Fruit fly (Drosophila melanogaster) whole organism, embryonic: ENCODE results near the gene v.

Experiments
- Ada2b ChIP-seq: fragments of 200-800 bp; sonication (Bioruptor generic); IDR thresholded peaks from 2 replicates; pipeline ENCODE4 v1.3.6; 2022; ENCODE audit warnings: missing biosample characterization, missing genetic modification characterization
- Adf1 ChIP-seq: fragments of 200-800 bp; sonication (Bioruptor generic); IDR thresholded peaks from 2 replicates; pipeline ENCODE4 v1.3.6; 2022; ENCODE audit warnings: missing biosample characterization, missing genetic modification characterization
- BtbVII ChIP-seq: fragments of 200-800 bp; sonication (Bioruptor generic); optimal IDR thresholded peaks from 3 replicates; lab custom pipeline; 2017; ENCODE audit warnings: missing biosample characterization, mild to moderate bottlenecking, missing genetic modification characterization
- CG10959 ChIP-seq: fragments of 200-800 bp; sonication (Bioruptor generic); IDR thresholded peaks from 2 replicates; pipeline ENCODE4 v1.3.6; 2022; ENCODE audit warnings: missing biosample characterization, missing genetic modification characterization
- CG11560 ChIP-seq: fragments of 200-800 bp; sonication (Bioruptor generic); IDR thresholded peaks from 3 replicates; pipeline ENCODE4 v1.3.6; 2022; ENCODE audit warnings: missing biosample characterization, missing genetic modification characterization
- CG12236 ChIP-seq: fragments of 200-800 bp; sonication (Bioruptor generic); optimal IDR thresholded peaks from 2 replicates; lab custom pipeline; 2016; ENCODE audit warnings: missing biosample characterization, missing genetic modification characterization
- CG15269 ChIP-seq: fragments of 200-800 bp; sonication (Bioruptor generic); optimal IDR thresholded peaks from 2 replicates; lab custom pipeline; 2018; ENCODE audit warnings: missing biosample characterization, mild to moderate bottlenecking, missing genetic modification characterization, moderate library complexity
- CG1647 ChIP-seq: fragments of 200-800 bp; sonication (Bioruptor generic); optimal IDR thresholded peaks from 3 replicates; lab custom pipeline; 2016; ENCODE audit warnings: missing biosample characterization, missing genetic modification characterization
- CG16815 ChIP-seq: fragments of 200-800 bp; sonication (Bioruptor generic); optimal IDR thresholded peaks from 3 replicates; lab custom pipeline; 2017; ENCODE audit warnings: missing biosample characterization, mild to moderate bottlenecking, missing genetic modification characterization
- CG17328 ChIP-seq: fragments of 200-800 bp; sonication (Bioruptor generic); IDR thresholded peaks from 2 replicates; pipeline ENCODE4 v1.3.6; 2022; ENCODE audit warnings: missing biosample characterization, missing genetic modification characterization
- CG17361 ChIP-seq: fragments of 200-800 bp; sonication (Bioruptor generic); IDR thresholded peaks from 3 replicates; pipeline ENCODE4 v1.3.6; 2022; ENCODE audit warnings: missing biosample characterization, missing genetic modification characterization
- CG2120 ChIP-seq: fragments of 200-800 bp; sonication (Bioruptor generic); optimal IDR thresholded peaks from 3 replicates; lab custom pipeline; 2016; ENCODE audit warnings: missing biosample characterization, missing genetic modification characterization
- CG2199 ChIP-seq: fragments of 200-800 bp; sonication (Bioruptor generic); IDR thresholded peaks from 3 replicates; pipeline ENCODE4 v1.3.6; 2022; ENCODE audit warnings: missing biosample characterization, missing genetic modification characterization
- CG30431 ChIP-seq: fragments of 200-800 bp; sonication (Bioruptor generic); optimal IDR thresholded peaks from 2 replicates; lab custom pipeline; 2017; ENCODE audit warnings: missing biosample characterization, missing genetic modification characterization
- CG42726 ChIP-seq: fragments of 200-800 bp; sonication (Bioruptor generic); IDR thresholded peaks from 2 replicates; pipeline ENCODE4 v1.3.6; 2022; ENCODE audit warnings: missing biosample characterization, missing genetic modification characterization; ENCODE audit not compliant: partially characterized antibody
- CG6683 ChIP-seq: fragments of 200-800 bp; sonication (Bioruptor generic); optimal IDR thresholded peaks from 2 replicates; lab custom pipeline; 2017; ENCODE audit warnings: missing biosample characterization, mild to moderate bottlenecking, missing genetic modification characterization, missing genetic modification reagents
- CG7357 ChIP-seq: fragments of 200-800 bp; sonication (Bioruptor generic); IDR thresholded peaks from 3 replicates; pipeline ENCODE4 v1.3.6; 2022; ENCODE audit warnings: missing biosample characterization, missing genetic modification characterization
- CG7786 ChIP-seq: fragments of 200-800 bp; sonication (Bioruptor generic); optimal IDR thresholded peaks from 2 replicates; lab custom pipeline; 2016; ENCODE audit warnings: missing biosample characterization, missing genetic modification characterization
- D19A ChIP-seq: fragments of 200-800 bp; optimal IDR thresholded peaks from 3 replicates; lab custom pipeline; 2019; ENCODE audit warnings: missing biosample characterization, mild to moderate bottlenecking, missing genetic modification characterization, moderate library complexity
- ERR ChIP-seq: fragments of 200-800 bp; sonication (Bioruptor generic); optimal IDR thresholded peaks from 2 replicates; lab custom pipeline; 2016; ENCODE audit warnings: missing biosample characterization, missing genetic modification characterization
- GATAe ChIP-seq: fragments of 200-800 bp; sonication (Bioruptor generic); conservative IDR thresholded peaks from 2 replicates; pipeline ENCODE4 v1.3.6; 2022; ENCODE audit warnings: missing biosample characterization, missing genetic modification characterization
- Gug ChIP-seq: fragments of 200-800 bp; sonication (Bioruptor generic); IDR thresholded peaks from 4 replicates; pipeline ENCODE4 v1.3.6; 2022; ENCODE audit warnings: missing biosample characterization, missing genetic modification characterization
- HLH54F ChIP-seq: fragments of 200-800 bp; sonication (Bioruptor generic); optimal IDR thresholded peaks from 3 replicates; lab custom pipeline; 2016; ENCODE audit warnings: missing biosample characterization, missing genetic modification characterization
- HLHmδ ChIP-seq: fragments of 200-800 bp; sonication (Bioruptor generic); optimal IDR thresholded peaks from 2 replicates; lab custom pipeline; 2018; ENCODE audit warnings: missing biosample characterization, mild to moderate bottlenecking, missing genetic modification characterization, moderate library complexity
- NC2β ChIP-seq: fragments of 200-800 bp; sonication (Bioruptor generic); optimal IDR thresholded peaks from 2 replicates; lab custom pipeline; 2016; ENCODE audit warnings: missing biosample characterization, missing genetic modification characterization
- Nf-YA ChIP-seq: fragments of 200-800 bp; sonication (Bioruptor generic); IDR thresholded peaks from 2 replicates; pipeline ENCODE4 v1.3.6; 2022; ENCODE audit warnings: missing biosample characterization, missing genetic modification characterization
- Poxn ChIP-seq: fragments of 200-800 bp; sonication (Bioruptor generic); IDR thresholded peaks from 2 replicates; pipeline ENCODE4 v1.3.6; 2022; ENCODE audit warnings: missing biosample characterization, missing genetic modification characterization
- cas ChIP-seq: fragments of 200-800 bp; sonication (Bioruptor generic); IDR thresholded peaks from 2 replicates; pipeline ENCODE4 v1.3.6; 2022; ENCODE audit warnings: missing biosample characterization, missing genetic modification characterization
- chif ChIP-seq, 2 experiments: fragments of 200-800 bp; sonication (Bioruptor generic); optimal IDR thresholded peaks; 3 replicates each; lab custom pipeline; 2016; ENCODE audit warnings: missing biosample characterization in 2 of 2, missing genetic modification characterization in 2 of 2
- cwo ChIP-seq: fragments of 200-800 bp; sonication (Bioruptor generic); optimal IDR thresholded peaks from 3 replicates; lab custom pipeline; 2017; ENCODE audit warnings: missing biosample characterization, missing genetic modification characterization, mild to moderate bottlenecking, moderate library complexity, missing genetic modification reagents
- fu2 ChIP-seq: fragments of 200-800 bp; sonication (Bioruptor generic); optimal IDR thresholded peaks from 2 replicates; lab custom pipeline; 2016; ENCODE audit warnings: missing biosample characterization, missing genetic modification characterization
- gcm ChIP-seq: fragments of 200-800 bp; sonication (Bioruptor generic); optimal IDR thresholded peaks from 2 replicates; lab custom pipeline; 2019; ENCODE audit warnings: missing biosample characterization, mild to moderate bottlenecking, missing genetic modification characterization, moderate library complexity
- gem ChIP-seq: fragments of 200-800 bp; sonication (Bioruptor generic); optimal IDR thresholded peaks from 2 replicates; lab custom pipeline; 2019; ENCODE audit warnings: missing biosample characterization, mild to moderate bottlenecking, missing genetic modification characterization, moderate library complexity
- hb ChIP-seq: fragments of 200-800 bp; sonication (Bioruptor generic); IDR thresholded peaks from 3 replicates; pipeline ENCODE4 v1.3.6; 2022; ENCODE audit warnings: missing biosample characterization, missing genetic modification characterization; ENCODE audit not compliant: partially characterized antibody
- kah ChIP-seq: fragments of 200-800 bp; sonication (Bioruptor generic); optimal IDR thresholded peaks from 2 replicates; lab custom pipeline; 2018; ENCODE audit warnings: missing biosample characterization, mild to moderate bottlenecking, missing genetic modification characterization
- lilli ChIP-seq: fragments of 200-800 bp; sonication (Bioruptor generic); optimal IDR thresholded peaks from 3 replicates; lab custom pipeline; 2016; ENCODE audit warnings: missing biosample characterization, missing genetic modification characterization
- maf-S ChIP-seq: fragments of 200-800 bp; sonication (Bioruptor generic); optimal IDR thresholded peaks from 2 replicates; lab custom pipeline; 2016; ENCODE audit warnings: missing biosample characterization, missing genetic modification characterization
- org-1 ChIP-seq: fragments of 200-800 bp; sonication (Bioruptor generic); optimal IDR thresholded peaks from 2 replicates; lab custom pipeline; 2017; ENCODE audit warnings: missing biosample characterization, missing genetic modification characterization
- p53 ChIP-seq: fragments of 200-800 bp; sonication (Bioruptor generic); optimal IDR thresholded peaks from 2 replicates; lab custom pipeline; 2016; ENCODE audit warnings: missing biosample characterization, missing genetic modification characterization
- pho ChIP-seq: fragments of 200-800 bp; sonication (Bioruptor generic); optimal IDR thresholded peaks from 2 replicates; lab custom pipeline; 2016; ENCODE audit warnings: missing biosample characterization, missing genetic modification characterization
- pnt ChIP-seq: fragments of 200-800 bp; sonication (Bioruptor generic); optimal IDR thresholded peaks from 3 replicates; lab custom pipeline; 2016; ENCODE audit warnings: missing biosample characterization, missing genetic modification characterization
- rib ChIP-seq: fragments of 200-800 bp; sonication (Bioruptor generic); IDR thresholded peaks from 2 replicates; pipeline ENCODE4 v1.3.6; 2022; ENCODE audit warnings: missing biosample characterization, missing genetic modification characterization
- sim ChIP-seq: fragments of 200-800 bp; sonication (Bioruptor generic); IDR thresholded peaks from 2 replicates; pipeline ENCODE4 v1.3.6; 2022; ENCODE audit warnings: missing biosample characterization, missing genetic modification characterization
- slp2 ChIP-seq: fragments of 200-800 bp; sonication (Bioruptor generic); optimal IDR thresholded peaks from 2 replicates; lab custom pipeline; 2016; ENCODE audit warnings: missing biosample characterization, missing genetic modification characterization
- sqz ChIP-seq: fragments of 200-800 bp; sonication (Bioruptor generic); optimal IDR thresholded peaks from 3 replicates; lab custom pipeline; 2018; ENCODE audit warnings: missing biosample characterization, mild to moderate bottlenecking, missing genetic modification characterization
- tgo ChIP-seq: fragments of 200-800 bp; sonication (Bioruptor generic); IDR thresholded peaks from 3 replicates; pipeline ENCODE4 v1.3.6; 2022; ENCODE audit warnings: missing biosample characterization, missing genetic modification characterization
- tio ChIP-seq: fragments of 200-800 bp; sonication (Bioruptor generic); optimal IDR thresholded peaks from 2 replicates; lab custom pipeline; 2017; ENCODE audit warnings: missing biosample characterization, missing genetic modification characterization, inconsistent platforms
- tx ChIP-seq: fragments of 200-800 bp; sonication (Bioruptor generic); optimal IDR thresholded peaks from 2 replicates; lab custom pipeline; 2016; ENCODE audit warnings: missing biosample characterization, missing genetic modification characterization
- unc-4 ChIP-seq: fragments of 200-800 bp; sonication (Bioruptor generic); IDR thresholded peaks from 2 replicates; pipeline ENCODE4 v1.3.6; 2022; ENCODE audit warnings: missing biosample characterization, missing genetic modification characterization; ENCODE audit not compliant: partially characterized antibody
- usp ChIP-seq: fragments of >200 bp; optimal IDR thresholded peaks from 2 replicates; lab custom pipeline; 2017; ENCODE audit warnings: missing biosample characterization, missing genetic modification characterization
- zfh2 ChIP-seq: fragments of 200-800 bp; sonication (Bioruptor generic); optimal IDR thresholded peaks from 2 replicates; lab custom pipeline; 2016; ENCODE audit warnings: missing biosample characterization, missing genetic modification characterization

Gene v

dm6 chrX:10899665-10900064 is 24.1 kb upstream of the v start, which contains the start of gene CG15208:
Gene CG15208 (plus strand): TSS chrX:10899965.
- TF ChIP-seq gcm (GFP tag; lab: Kevin White, UChicago) = no peak
- TF ChIP-seq rib (GFP tag; lab: Robert Waterston, UW) = no peak
- no peak for TF ChIP-seq org-1 (GFP tag; lab: Kevin White, UChicago)
- no peak for TF ChIP-seq pho (GFP tag; lab: Kevin White, UChicago)
- TF ChIP-seq Nf-YA (GFP tag; lab: Robert Waterston, UW) = no peak
- TF ChIP-seq usp (GFP tag; lab: Kevin White, UChicago) = no peak
- no peak for TF ChIP-seq slp2 (GFP tag; lab: Kevin White, UChicago)
- 0 out of 2 replicates have a peak, but pooled peaks have one; percentile 1 for TF ChIP-seq unc-4 (GFP tag; lab: Robert Waterston, UW)
- TF ChIP-seq, all 482 proteins: peak for 1

dm6 chrX:10905047-10905446 is 18.7 kb upstream of the v start:
- TF ChIP-seq pnt (GFP tag; lab: Kevin White, UChicago) (peak; percentile 45), sqz (peak; percentile 52), Poxn (GFP tag; lab: Robert Waterston, UW) (no peak), HLHmδ (GFP tag; lab: Kevin White, UChicago) (no peak), cas (no peak), CG16815 (GFP tag; lab: Kevin White, UChicago) (peak; percentile 53), CG17361 (GFP tag; lab: Robert Waterston, UW) (peak; percentile 86), NC2β (GFP tag; lab: Kevin White, UChicago) (peak; percentile 69), CG1647 (peak; percentile 56), hb (GFP tag; lab: Robert Waterston, UW) (no peak), maf-S (peak; percentile 42), CG12236 (GFP tag; lab: Kevin White, UChicago) (peak; percentile 29), fu2 (peak; percentile 6), CG2199 (GFP tag; lab: Robert Waterston, UW) (0 out of 3 replicates have a peak, but pooled peaks have one; percentile 21), Adf1 (GFP tag; lab: Robert Waterston, UW) (no peak), chif (GFP tag; optimal IDR thresholded peaks at IDR 0.05; lab: Kevin White, UChicago) (peak; percentile 48 to 69), CG11560 (tag; lab: Robert Waterston, UW) (no peak), D19A (tag; lab: Kevin White, UChicago) (peak; percentile 64), p53 (GFP tag; lab: Kevin White, UChicago) (no peak), CG10959 (no peak), CG6683 (GFP tag; lab: Kevin White, UChicago) (no peak), cwo (peak; percentile 24), CG42726 (no peak), CG17328 (peak; percentile 42), HLH54F (GFP tag; lab: Kevin White, UChicago) (peak; percentile 29), gem (tag; lab: Kevin White, UChicago) (peak; percentile 83), CG7357 (no peak), ERR (no peak), GATAe (GFP tag; lab: Robert Waterston, UW) (no peak), tgo (GFP tag; lab: Robert Waterston, UW) (peak; percentile 61), lilli (GFP tag; lab: Kevin White, UChicago) (peak; percentile 66), BtbVII (peak; percentile 54), Ada2b (GFP tag; lab: Robert Waterston, UW) (peak; percentile 59), CG7786 (GFP tag; lab: Kevin White, UChicago) (peak; percentile 27), CG15269 (tag; lab: Kevin White, UChicago) (peak; percentile 69), sim (GFP tag; lab: Robert Waterston, UW) (no peak), zfh2 (GFP tag; lab: Kevin White, UChicago) (peak; percentile 4), kah (GFP tag; lab: Kevin White, UChicago) (no peak), CG2120 (GFP tag; lab: Kevin White, UChicago) (peak; percentile 39), Gug (GFP tag; lab: Robert Waterston, UW) (peak; percentile 33; the same call in 1 of the 4 replicates), CG30431 (GFP tag; lab: Kevin White, UChicago) (peak; percentile 39), tio (GFP tag; lab: Kevin White, UChicago) (peak; percentile 80), tx (GFP tag; lab: Kevin White, UChicago) (peak; percentile 44)
